Worm (Caenorhabditis elegans) whole organism, L4 larva: ENCODE measurements around the gene ZK856.16.

Source experiments
- F26F4.8 ChIP-seq: fragments of 200-800 bp; sonication (Bioruptor generic); conservative IDR thresholded peaks from 2 replicates; pipeline ENCODE4 v1.3.6; 2022; ENCODE audit warnings: missing genetic modification characterization, missing compliant biosample characterization
- F37D6.2 ChIP-seq: sonication (generic microtip); optimal IDR thresholded peaks from 2 replicates; lab custom pipeline; 2016; ENCODE audit warnings: mild to moderate bottlenecking, missing genetic modification characterization, missing compliant biosample characterization
- T20F7.1 ChIP-seq: fragments of 200-800 bp; sonication (Bioruptor generic); optimal IDR thresholded peaks from 2 replicates; lab custom pipeline; 2018; ENCODE audit warnings: mild to moderate bottlenecking, missing genetic modification characterization, missing compliant biosample characterization
- Y105C5A.15 ChIP-seq: fragments of 200-800 bp; sonication (Bioruptor generic); IDR thresholded peaks from 2 replicates; pipeline ENCODE4 v1.3.6; 2022; ENCODE audit warnings: missing genetic modification characterization, missing compliant biosample characterization
- Y48G9A.11 ChIP-seq: fragments of 200-800 bp; sonication (Bioruptor generic); IDR thresholded peaks from 2 replicates; pipeline ENCODE4 v1.3.6; 2022; ENCODE audit warnings: missing genetic modification reagents, missing genetic modification characterization, missing compliant biosample characterization
- Y75B8A.6 ChIP-seq: fragments of 200-800 bp; sonication (Bioruptor generic); IDR thresholded peaks from 2 replicates; pipeline ENCODE4 v1.3.6; 2022; ENCODE audit warnings: missing genetic modification reagents, missing genetic modification characterization, missing compliant biosample characterization
- aha-1 ChIP-seq: fragments of 150-350 bp; peaks from one replicate; lab custom pipeline; 2014; ENCODE audit warnings: missing biosample characterization, missing genetic modification characterization
- ama-1 ChIP-seq: fragments of 150-350 bp; optimal IDR thresholded peaks from 2 replicates; lab custom pipeline; 2014; ENCODE audit warnings: inconsistent platforms, mixed read lengths
- arid-1 ChIP-seq: fragments of 200-800 bp; sonication (Bioruptor generic); conservative IDR thresholded peaks from 2 replicates; pipeline ENCODE4 v1.3.6; 2022; ENCODE audit warnings: missing genetic modification reagents, missing genetic modification characterization, missing compliant biosample characterization
- cey-2 ChIP-seq: sonication (generic microtip); optimal IDR thresholded peaks from 3 replicates; lab custom pipeline; 2017; ENCODE audit warnings: missing genetic modification characterization, mild to moderate bottlenecking, missing compliant biosample characterization, antibody characterized with exemption, borderline replicate concordance; ENCODE audit not compliant: insufficient read depth
- ctbp-1 ChIP-seq: fragments of 200-800 bp; sonication (Bioruptor generic); IDR thresholded peaks from 2 replicates; pipeline ENCODE4 v1.3.6; 2022; ENCODE audit warnings: missing genetic modification reagents, missing genetic modification characterization, missing compliant biosample characterization
- daf-12 ChIP-seq: fragments of 150-350 bp; optimal IDR thresholded peaks from 2 replicates; lab custom pipeline; 2014; ENCODE audit warnings: missing biosample characterization, missing genetic modification reagents, missing genetic modification characterization
- daf-16 ChIP-seq, 3 experiments: sonication (generic microtip); optimal IDR thresholded peaks; 2 replicates each; lab custom pipeline; 2016 to 2017; ENCODE audit warnings: missing genetic modification characterization in 3 of 3, missing genetic modification reagents in 3 of 3, mild to moderate bottlenecking in 2 of 3, missing compliant biosample characterization in 2 of 3, missing biosample characterization in 1 of 3, moderate library complexity in 1 of 3
- dmd-8 ChIP-seq: fragments of 200-800 bp; sonication (Bioruptor generic); IDR thresholded peaks from 2 replicates; pipeline ENCODE4 v1.3.6; 2022; ENCODE audit warnings: missing genetic modification characterization, missing compliant biosample characterization
- dmd-9 ChIP-seq: fragments of 200-800 bp; sonication (Bioruptor generic); IDR thresholded peaks from 2 replicates; pipeline ENCODE4 v1.3.6; 2022; ENCODE audit warnings: missing genetic modification reagents, missing genetic modification characterization, missing compliant biosample characterization
- dve-1 ChIP-seq: sonication (generic microtip); optimal IDR thresholded peaks from 2 replicates; lab custom pipeline; 2017; ENCODE audit warnings: antibody characterized with exemption, mild to moderate bottlenecking, missing genetic modification characterization, missing compliant biosample characterization; ENCODE audit not compliant: insufficient read depth
- egl-43 ChIP-seq: fragments of 200-800 bp; sonication (Bioruptor generic); IDR thresholded peaks from 2 replicates; pipeline ENCODE4 v1.3.6; 2022; ENCODE audit warnings: missing genetic modification reagents, missing genetic modification characterization, missing compliant biosample characterization
- fos-1 ChIP-seq: fragments of 150-350 bp; optimal IDR thresholded peaks from 2 replicates; lab custom pipeline; 2014; ENCODE audit warnings: missing biosample characterization, missing genetic modification characterization
- hif-1 ChIP-seq, 2 experiments: sonication (generic microtip); optimal IDR thresholded peaks; 2 replicates each; lab custom pipeline; 2016 to 2017; ENCODE audit warnings: missing compliant biosample characterization in 2 of 2, missing genetic modification characterization in 2 of 2, missing genetic modification reagents in 2 of 2, missing genotype in 2 of 2, mild to moderate bottlenecking in 1 of 2
- hlh-11 ChIP-seq: fragments of 200-800 bp; sonication (Bioruptor generic); optimal IDR thresholded peaks from 2 replicates; lab custom pipeline; 2018; ENCODE audit warnings: mild to moderate bottlenecking, missing genetic modification characterization, missing compliant biosample characterization
- hlh-30 ChIP-seq: sonication (generic microtip); optimal IDR thresholded peaks from 2 replicates; lab custom pipeline; 2017; ENCODE audit warnings: antibody characterized with exemption, mild to moderate bottlenecking, missing genetic modification characterization, missing compliant biosample characterization; ENCODE audit not compliant: insufficient read depth
- jun-1 ChIP-seq: fragments of 150-350 bp; optimal IDR thresholded peaks from 2 replicates; lab custom pipeline; 2014; ENCODE audit warnings: missing biosample characterization, missing genetic modification reagents, missing genetic modification characterization
- lin-1 ChIP-seq: fragments of 200-800 bp; sonication (Bioruptor generic); IDR thresholded peaks from 2 replicates; pipeline ENCODE4 v1.3.6; 2022; ENCODE audit warnings: missing genetic modification reagents, missing genetic modification characterization, missing compliant biosample characterization
- lin-38 ChIP-seq: fragments of 200-800 bp; sonication (Bioruptor generic); IDR thresholded peaks from 2 replicates; pipeline ENCODE4 v1.3.6; 2022; ENCODE audit warnings: missing genetic modification reagents, missing genetic modification characterization, missing compliant biosample characterization
- lin-39 ChIP-seq: fragments of 150-350 bp; optimal IDR thresholded peaks from 2 replicates; lab custom pipeline; 2014; ENCODE audit warnings: missing biosample characterization, missing genetic modification reagents, missing genetic modification characterization
- mdl-1 ChIP-seq, 2 experiments: fragments of 150-350 bp in 1 of 2; sonication (generic microtip) in 1 of 2; optimal IDR thresholded peaks; 2 replicates each; lab custom pipeline; 2014 to 2017; ENCODE audit warnings: missing biosample characterization in 2 of 2, missing genetic modification characterization in 2 of 2
- mep-1 ChIP-seq: fragments of 150-350 bp; sonication (generic microtip); optimal IDR thresholded peaks from 3 replicates; lab custom pipeline; 2014; ENCODE audit warnings: missing biosample characterization, missing genetic modification characterization
- mxl-2 ChIP-seq: fragments of 200-800 bp; sonication (Bioruptor generic); conservative IDR thresholded peaks from 2 replicates; pipeline ENCODE4 v1.3.6; 2022; ENCODE audit warnings: missing genetic modification reagents, missing genetic modification characterization, missing compliant biosample characterization
- nhr-102 ChIP-seq: sonication (generic microtip); optimal IDR thresholded peaks from 2 replicates; lab custom pipeline; 2016; ENCODE audit warnings: mild to moderate bottlenecking, missing genetic modification characterization, moderate library complexity, missing compliant biosample characterization
- nhr-11 ChIP-seq: fragments of 150-350 bp; optimal IDR thresholded peaks from 2 replicates; lab custom pipeline; 2014; ENCODE audit warnings: missing biosample characterization, missing genetic modification characterization
- nhr-25 ChIP-seq: sonication (generic microtip); optimal IDR thresholded peaks from 2 replicates; lab custom pipeline; 2017; ENCODE audit warnings: missing genetic modification characterization, mild to moderate bottlenecking, missing compliant biosample characterization, antibody characterized with exemption, moderate library complexity, borderline replicate concordance; ENCODE audit not compliant: insufficient read depth
- nhr-28 ChIP-seq: fragments of 150-350 bp; optimal IDR thresholded peaks from 2 replicates; lab custom pipeline; 2014; ENCODE audit warnings: missing biosample characterization, missing genetic modification characterization
- nhr-41 ChIP-seq: fragments of 200-800 bp; sonication (Bioruptor generic); IDR thresholded peaks from 2 replicates; pipeline ENCODE4 v1.3.6; 2022; ENCODE audit warnings: missing genetic modification reagents, missing genetic modification characterization, missing compliant biosample characterization
- nhr-77 ChIP-seq: fragments of 150-350 bp; optimal IDR thresholded peaks from 2 replicates; lab custom pipeline; 2014; ENCODE audit warnings: missing biosample characterization, missing genetic modification characterization
- php-3 ChIP-seq: fragments of 200-800 bp; sonication (Bioruptor generic); IDR thresholded peaks from 2 replicates; pipeline ENCODE4 v1.3.6; 2022; ENCODE audit warnings: missing genetic modification reagents, missing genetic modification characterization, missing compliant biosample characterization
- rbr-2 ChIP-seq: sonication (generic microtip); optimal IDR thresholded peaks from 2 replicates; lab custom pipeline; 2016; ENCODE audit warnings: missing genotype, missing genetic modification characterization, missing compliant biosample characterization
- spr-1 ChIP-seq: sonication (generic microtip); optimal IDR thresholded peaks from 2 replicates; lab custom pipeline; 2016; ENCODE audit warnings: mild to moderate bottlenecking, missing genetic modification characterization, missing compliant biosample characterization
- unc-130 ChIP-seq: sonication (generic microtip); optimal IDR thresholded peaks from 2 replicates; lab custom pipeline; 2016; ENCODE audit warnings: missing genetic modification reagents, missing genetic modification characterization, missing compliant biosample characterization
- unc-62 ChIP-seq, 3 experiments: fragments of 150-350 bp in 1 of 3; sonication (generic microtip); optimal IDR thresholded peaks in 2 of 3; peaks in 1 of 3; 1 replicate in 1 of 3; 2 replicates in 2 of 3; lab custom pipeline; 2014 to 2017; ENCODE audit warnings: missing biosample characterization in 3 of 3, missing genetic modification characterization in 3 of 3, missing genetic modification reagents in 3 of 3, missing genotype in 1 of 3
- vab-7 ChIP-seq: fragments of 200-800 bp; sonication (Bioruptor generic); IDR thresholded peaks from 2 replicates; pipeline ENCODE4 v1.3.6; 2022; ENCODE audit warnings: missing genetic modification reagents, missing genetic modification characterization, missing compliant biosample characterization
- zag-1 ChIP-seq: fragments of 150-350 bp; optimal IDR thresholded peaks from 2 replicates; lab custom pipeline; 2014; ENCODE audit warnings: missing biosample characterization, missing genetic modification characterization
- zfp-2 ChIP-seq: sonication (generic microtip); optimal IDR thresholded peaks from 2 replicates; lab custom pipeline; 2016; ENCODE audit warnings: mild to moderate bottlenecking, missing genetic modification characterization, missing compliant biosample characterization

ZK856.16 gene

ce11 chrV:10183810-10184209 is 21.6 kb downstream of the ZK856.16 start:
- no peak for TF ChIP-seq F37D6.2
- TF ChIP-seq unc-62 (GFP tag; optimal IDR thresholded peaks at IDR 0.05 in 1 of 2; lab: Kevin White, UChicago): peak in 1 of 2 experiments; percentile 77
- no peak for TF ChIP-seq unc-62 (tag; optimal IDR thresholded peaks at IDR 0.05; lab: Kevin White, UChicago)
- TF ChIP-seq fos-1 (tag; lab: Kevin White, UChicago): no peak
- TF ChIP-seq dmd-9: no peak
- no peak for TF ChIP-seq nhr-102 (tag; lab: Kevin White, UChicago)
- peak; percentile 66 for TF ChIP-seq aha-1 (tag; lab: Kevin White, UChicago)
- TF ChIP-seq ama-1 (lab: Kevin White, UChicago): no peak
- TF ChIP-seq php-3 (GFP tag; lab: Robert Waterston, UW): no peak

ce11 chrV:10182984-10183383 is 22.4 kb downstream of the ZK856.16 start, which contains the start of gene ZK856.4:
Gene ZK856.4 (plus strand): TSS chrV:10183284.
- TF ChIP-seq dmd-8 (GFP tag; lab: Robert Waterston, UW): no peak
- no peak for TF ChIP-seq lin-38 (GFP tag; lab: Robert Waterston, UW)
- no peak for TF ChIP-seq Y75B8A.6 (GFP tag; lab: Robert Waterston, UW)
- no peak for TF ChIP-seq lin-39 (tag; lab: Kevin White, UChicago)
- no peak for TF ChIP-seq T20F7.1 (GFP tag; lab: Kevin White, UChicago)
- no peak for TF ChIP-seq unc-62 (GFP tag; optimal IDR thresholded peaks at IDR 0.05 in 1 of 2; lab: Kevin White, UChicago)
- TF ChIP-seq unc-62 (tag; optimal IDR thresholded peaks at IDR 0.05; lab: Kevin White, UChicago): no peak
- no peak for TF ChIP-seq F26F4.8 (GFP tag; lab: Robert Waterston, UW)
- no peak for TF ChIP-seq lin-1 (GFP tag; lab: Robert Waterston, UW)
- no peak for TF ChIP-seq jun-1 (tag; lab: Kevin White, UChicago)
- no peak for TF ChIP-seq mdl-1 (tag; optimal IDR thresholded peaks at IDR 0.05; lab: Kevin White, UChicago)
- no peak for TF ChIP-seq mxl-2 (GFP tag; lab: Robert Waterston, UW)
- TF ChIP-seq fos-1 (tag; lab: Kevin White, UChicago): no peak
- TF ChIP-seq daf-12: no peak
- no peak for TF ChIP-seq cey-2
- TF ChIP-seq arid-1: no peak
- TF ChIP-seq spr-1 (tag; lab: Kevin White, UChicago): no peak
- TF ChIP-seq nhr-41 (GFP tag; lab: Robert Waterston, UW): no peak
- no peak for TF ChIP-seq nhr-77 (tag; lab: Kevin White, UChicago)

- TF ChIP-seq Y105C5A.15 (GFP tag; lab: Robert Waterston, UW) (no peak), nhr-28 (tag; lab: Kevin White, UChicago) (peak; percentile 27), daf-16 (GFP tag; optimal IDR thresholded peaks at IDR 0.05; lab: Kevin White, UChicago) (no peak), daf-16 (tag; optimal IDR thresholded peaks at IDR 0.05; lab: Kevin White, UChicago) (peak; percentile 49), hif-1 (tag; optimal IDR thresholded peaks at IDR 0.05; lab: Kevin White, UChicago) (peak in 1 of 2 experiments; percentile 74), dve-1 (peak; percentile 4)
- TF ChIP-seq, all 104 proteins: peak for 4
Measured at ce11 chrV:10179235-10179634, 26.1 kb downstream of the ZK856.16 start, which contains the start of gene cul-5. Gene cul-5 (plus strand): TSS chrV:10179535.

ce11 chrV:10178166-10178565 is 27.2 kb downstream of the ZK856.16 start:
- peak; percentile 32 for TF ChIP-seq zag-1 (tag; lab: Kevin White, UChicago)
- peak; percentile 17 for TF ChIP-seq unc-130
- no peak for TF ChIP-seq Y75B8A.6 (GFP tag; lab: Robert Waterston, UW)
- TF ChIP-seq hlh-30: peak; percentile 64
- peak in 1 of 2 experiments; percentile 72 for TF ChIP-seq hif-1 (tag; optimal IDR thresholded peaks at IDR 0.05; lab: Kevin White, UChicago)
- no peak for TF ChIP-seq cey-2
- TF ChIP-seq T20F7.1 (GFP tag; lab: Kevin White, UChicago): peak; percentile 51
- TF ChIP-seq zfp-2 (tag; lab: Kevin White, UChicago): no peak
- TF ChIP-seq egl-43 (GFP tag; lab: Robert Waterston, UW): 0 out of 2 replicates have a peak, but pooled peaks have one; percentile 25
- no peak for TF ChIP-seq nhr-25
- 0 out of 2 replicates have a peak, but pooled peaks have one; percentile 22 for TF ChIP-seq ctbp-1 (GFP tag; lab: Robert Waterston, UW)
- peak; percentile 63 for TF ChIP-seq mep-1
- TF ChIP-seq lin-39 (tag; lab: Kevin White, UChicago): no peak
- TF ChIP-seq mdl-1 (tag; optimal IDR thresholded peaks at IDR 0.05; lab: Kevin White, UChicago): peak in 1 of 2 experiments; percentile 17
- peak; percentile 14 for TF ChIP-seq spr-1 (tag; lab: Kevin White, UChicago)
- peak; percentile 93 for TF ChIP-seq lin-38 (GFP tag; lab: Robert Waterston, UW)
- TF ChIP-seq Y48G9A.11 (GFP tag; lab: Robert Waterston, UW): no peak
- no peak for TF ChIP-seq vab-7
- TF ChIP-seq lin-1 (GFP tag; lab: Robert Waterston, UW): no peak
- peak; percentile 63 for TF ChIP-seq rbr-2
- peak; percentile 59 for TF ChIP-seq hlh-11 (tag; lab: Kevin White, UChicago)
- no peak for TF ChIP-seq F37D6.2
- peak; percentile 33 for TF ChIP-seq nhr-11 (tag; lab: Kevin White, UChicago)
